Fruit fly (Drosophila melanogaster) whole organism, prepupa: Measurements from ENCODE around the gene CG14321.

Experiments
- Blimp-1 ChIP-seq: fragments of 200-800 bp; sonication (Bioruptor generic); optimal IDR thresholded peaks from 3 replicates; lab custom pipeline; 2017; ENCODE audit warnings: missing biosample characterization, missing genetic modification characterization, mild to moderate bottlenecking, moderate library complexity, missing genetic modification reagents
- CG10631 ChIP-seq: fragments of 200-800 bp; sonication (Bioruptor generic); optimal IDR thresholded peaks from 2 replicates; lab custom pipeline; 2016; ENCODE audit warnings: missing biosample characterization, missing genetic modification characterization
- CG10669 ChIP-seq: fragments of 200-800 bp; sonication (Bioruptor generic); optimal IDR thresholded peaks from 3 replicates; lab custom pipeline; 2018; ENCODE audit warnings: missing biosample characterization, mild to moderate bottlenecking, missing genetic modification characterization, moderate library complexity
- CG11294 ChIP-seq: fragments of 200-800 bp; sonication (Bioruptor generic); IDR thresholded peaks from 2 replicates; pipeline ENCODE4 v1.3.6; 2022; ENCODE audit warnings: missing biosample characterization, missing genetic modification characterization
- CG11762 ChIP-seq: fragments of 200-800 bp; sonication (Bioruptor generic); optimal IDR thresholded peaks from 3 replicates; lab custom pipeline; 2016; ENCODE audit warnings: missing biosample characterization, missing genetic modification characterization; ENCODE audit not compliant: insufficient read depth
- CG11902 ChIP-seq: fragments of 200-800 bp; sonication (Bioruptor generic); optimal IDR thresholded peaks from 3 replicates; lab custom pipeline; 2016; ENCODE audit warnings: missing biosample characterization, missing genetic modification characterization
- CG15336 ChIP-seq: fragments of 200-800 bp; sonication (Bioruptor generic); IDR thresholded peaks from 2 replicates; pipeline ENCODE4 v1.3.6; 2022; ENCODE audit warnings: missing biosample characterization, missing genetic modification characterization
- CG1621 ChIP-seq: fragments of 200-800 bp; sonication (Bioruptor generic); optimal IDR thresholded peaks from 3 replicates; lab custom pipeline; 2018; ENCODE audit warnings: missing biosample characterization, mild to moderate bottlenecking, missing genetic modification characterization
- CG3032 ChIP-seq: fragments of 200-800 bp; optimal IDR thresholded peaks from 2 replicates; lab custom pipeline; 2019; ENCODE audit warnings: missing biosample characterization, mild to moderate bottlenecking, missing genetic modification characterization, moderate library complexity
- CG32006 ChIP-seq: fragments of 200-800 bp; sonication (Bioruptor generic); optimal IDR thresholded peaks from 3 replicates; lab custom pipeline; 2017; ENCODE audit warnings: missing biosample characterization, mild to moderate bottlenecking, missing genetic modification characterization
- CG34406 ChIP-seq: fragments of 200-800 bp; sonication (Bioruptor generic); optimal IDR thresholded peaks from 3 replicates; lab custom pipeline; 2016; ENCODE audit warnings: missing biosample characterization, missing genetic modification characterization
- CG3919 ChIP-seq: fragments of 200-800 bp; sonication (Bioruptor generic); optimal IDR thresholded peaks from 3 replicates; lab custom pipeline; 2016; ENCODE audit warnings: missing biosample characterization, missing genetic modification characterization
- CG4318 ChIP-seq: fragments of 200-800 bp; sonication (Bioruptor generic); optimal IDR thresholded peaks from 3 replicates; lab custom pipeline; 2017; ENCODE audit warnings: missing biosample characterization, mild to moderate bottlenecking, missing genetic modification characterization
- CG6163 ChIP-seq: fragments of 200-800 bp; sonication (Bioruptor generic); IDR thresholded peaks from 3 replicates; pipeline ENCODE4 v1.3.6; 2022; ENCODE audit warnings: missing biosample characterization, missing genetic modification characterization
- CG6276 ChIP-seq: fragments of 200-800 bp; sonication (Bioruptor generic); optimal IDR thresholded peaks from 2 replicates; lab custom pipeline; 2017; ENCODE audit warnings: missing biosample characterization, mild to moderate bottlenecking, missing genetic modification characterization
- CG6792 ChIP-seq: fragments of 200-800 bp; sonication (Bioruptor generic); optimal IDR thresholded peaks from 3 replicates; lab custom pipeline; 2016; ENCODE audit warnings: missing biosample characterization, missing genetic modification characterization
- CG6808 ChIP-seq: fragments of 200-800 bp; sonication (Bioruptor generic); optimal IDR thresholded peaks from 3 replicates; lab custom pipeline; 2017; ENCODE audit warnings: missing biosample characterization, missing genetic modification characterization, mild to moderate bottlenecking, moderate library complexity, missing genetic modification reagents
- CG6854 ChIP-seq: fragments of 200-800 bp; sonication (Bioruptor generic); optimal IDR thresholded peaks from 2 replicates; lab custom pipeline; 2017; ENCODE audit warnings: missing biosample characterization, mild to moderate bottlenecking, missing genetic modification characterization
- CG8319 ChIP-seq: fragments of 200-800 bp; sonication (Bioruptor generic); optimal IDR thresholded peaks from 3 replicates; lab custom pipeline; 2016; ENCODE audit warnings: missing biosample characterization, missing genetic modification characterization
- CG9139 ChIP-seq: fragments of 200-800 bp; sonication (Bioruptor generic); optimal IDR thresholded peaks from 3 replicates; lab custom pipeline; 2017; ENCODE audit warnings: missing biosample characterization, mild to moderate bottlenecking, missing genetic modification characterization
- Eip75B ChIP-seq: fragments of 200-800 bp; sonication (Bioruptor generic); optimal IDR thresholded peaks from 3 replicates; lab custom pipeline; 2016; ENCODE audit warnings: missing biosample characterization, missing genetic modification characterization
- Eip78C ChIP-seq: fragments of 200-800 bp; sonication (Bioruptor generic); peaks from one replicate; lab custom pipeline; 2016; ENCODE audit warnings: missing biosample characterization, missing genetic modification characterization
- Ets21C ChIP-seq: fragments of 200-800 bp; sonication (Bioruptor generic); optimal IDR thresholded peaks from 3 replicates; lab custom pipeline; 2016; ENCODE audit warnings: missing biosample characterization, missing genetic modification characterization
- Ets96B ChIP-seq: fragments of 200-800 bp; optimal IDR thresholded peaks from 2 replicates; lab custom pipeline; 2019; ENCODE audit warnings: missing biosample characterization, mild to moderate bottlenecking, missing genetic modification characterization, moderate library complexity
- Gug ChIP-seq: fragments of 200-800 bp; sonication (Bioruptor generic); IDR thresholded peaks from 2 replicates; pipeline ENCODE4 v1.3.6; 2022; ENCODE audit warnings: missing biosample characterization, missing genetic modification characterization
- Hr38 ChIP-seq: sonication (Bioruptor generic); optimal IDR thresholded peaks from 2 replicates; lab custom pipeline; 2016; ENCODE audit warnings: missing biosample characterization, missing genetic modification characterization
- Hr39 ChIP-seq: fragments of 200-800 bp; sonication (Bioruptor generic); optimal IDR thresholded peaks from 2 replicates; lab custom pipeline; 2016; ENCODE audit warnings: missing biosample characterization, missing genetic modification characterization
- Hr4 ChIP-seq: fragments of 200-800 bp; sonication (Bioruptor generic); optimal IDR thresholded peaks from 3 replicates; lab custom pipeline; 2016; ENCODE audit warnings: missing biosample characterization, missing genetic modification characterization
- Lpt ChIP-seq: fragments of 200-800 bp; sonication (Bioruptor generic); optimal IDR thresholded peaks from 3 replicates; lab custom pipeline; 2016; ENCODE audit warnings: missing biosample characterization, missing genetic modification characterization
- Met ChIP-seq: fragments of 200-800 bp; sonication (Bioruptor generic); optimal IDR thresholded peaks from 3 replicates; lab custom pipeline; 2016; ENCODE audit warnings: missing biosample characterization, missing genetic modification characterization
- Smox ChIP-seq: fragments of 200-800 bp; sonication (Bioruptor generic); optimal IDR thresholded peaks from 3 replicates; lab custom pipeline; 2016; ENCODE audit warnings: missing biosample characterization, missing genetic modification characterization
- Sox102F ChIP-seq: fragments of 200-800 bp; sonication (Bioruptor generic); optimal IDR thresholded peaks from 2 replicates; lab custom pipeline; 2016; ENCODE audit warnings: missing biosample characterization, mild to moderate bottlenecking, missing genetic modification characterization
- Sox14 ChIP-seq: fragments of 200-800 bp; sonication (Bioruptor generic); optimal IDR thresholded peaks from 3 replicates; lab custom pipeline; 2016; ENCODE audit warnings: missing biosample characterization, missing genetic modification characterization
- Sox15 ChIP-seq: fragments of 200-800 bp; sonication (Bioruptor generic); optimal IDR thresholded peaks from 3 replicates; lab custom pipeline; 2016; ENCODE audit warnings: missing biosample characterization, missing genetic modification characterization
- cyc ChIP-seq: fragments of 200-800 bp; sonication (Bioruptor generic); optimal IDR thresholded peaks from 3 replicates; lab custom pipeline; 2016; ENCODE audit warnings: missing biosample characterization, missing genetic modification characterization
- dsx ChIP-seq: fragments of 200-800 bp; optimal IDR thresholded peaks from 3 replicates; lab custom pipeline; 2019; ENCODE audit warnings: missing biosample characterization, mild to moderate bottlenecking, missing genetic modification characterization, moderate library complexity; ENCODE audit not compliant: poor library complexity, severe bottlenecking
- eg ChIP-seq: fragments of 200-800 bp; sonication (Bioruptor generic); IDR thresholded peaks from 3 replicates; pipeline ENCODE4 v1.3.6; 2022; ENCODE audit warnings: missing biosample characterization, missing genetic modification characterization
- esn ChIP-seq: fragments of 200-800 bp; sonication (Bioruptor generic); optimal IDR thresholded peaks from 2 replicates; lab custom pipeline; 2016; ENCODE audit warnings: missing biosample characterization, mild to moderate bottlenecking, missing genetic modification characterization, moderate library complexity
- fd59A ChIP-seq: fragments of 200-800 bp; sonication (Bioruptor generic); optimal IDR thresholded peaks from 2 replicates; lab custom pipeline; 2017; ENCODE audit warnings: missing biosample characterization, mild to moderate bottlenecking, missing genetic modification characterization, missing genetic modification reagents
- fd85E ChIP-seq: fragments of 200-800 bp; sonication (Bioruptor generic); optimal IDR thresholded peaks from 3 replicates; lab custom pipeline; 2016; ENCODE audit warnings: missing biosample characterization, missing genetic modification characterization
- fkh ChIP-seq: fragments of 200-800 bp; sonication (Bioruptor generic); optimal IDR thresholded peaks from 3 replicates; lab custom pipeline; 2017; ENCODE audit warnings: missing biosample characterization, mild to moderate bottlenecking, missing genetic modification characterization, moderate library complexity
- lz ChIP-seq: fragments of 200-800 bp; sonication (Bioruptor generic); optimal IDR thresholded peaks from 3 replicates; lab custom pipeline; 2016; ENCODE audit warnings: missing biosample characterization, missing genetic modification characterization
- net ChIP-seq: fragments of 200-800 bp; sonication (Bioruptor generic); optimal IDR thresholded peaks from 3 replicates; lab custom pipeline; 2016; ENCODE audit warnings: missing biosample characterization, missing genetic modification characterization
- pdm3 ChIP-seq: fragments of 200-800 bp; sonication (Bioruptor generic); optimal IDR thresholded peaks from 3 replicates; lab custom pipeline; 2016; ENCODE audit warnings: missing biosample characterization, missing genetic modification characterization
- spab ChIP-seq: fragments of 200-800 bp; sonication (Bioruptor generic); optimal IDR thresholded peaks from 2 replicates; lab custom pipeline; 2017; ENCODE audit warnings: missing biosample characterization, mild to moderate bottlenecking, missing genetic modification characterization, missing genetic modification reagents
- ss ChIP-seq, 2 experiments: fragments of 200-800 bp; sonication (Bioruptor generic); optimal IDR thresholded peaks; 2 replicates in 1 of 2; 3 replicates in 1 of 2; lab custom pipeline; 2017 to 2018; ENCODE audit warnings: mild to moderate bottlenecking in 2 of 2, missing biosample characterization in 2 of 2, missing genetic modification characterization in 2 of 2, moderate library complexity in 1 of 2
- svp ChIP-seq: fragments of 200-800 bp; sonication (Bioruptor generic); peaks from one replicate; lab custom pipeline; 2016; ENCODE audit warnings: missing biosample characterization, missing genetic modification characterization
- topi ChIP-seq: fragments of 200-800 bp; sonication (Bioruptor generic); optimal IDR thresholded peaks from 3 replicates; lab custom pipeline; 2016; ENCODE audit warnings: missing biosample characterization, missing genetic modification characterization

CG14321 gene

DNA sequence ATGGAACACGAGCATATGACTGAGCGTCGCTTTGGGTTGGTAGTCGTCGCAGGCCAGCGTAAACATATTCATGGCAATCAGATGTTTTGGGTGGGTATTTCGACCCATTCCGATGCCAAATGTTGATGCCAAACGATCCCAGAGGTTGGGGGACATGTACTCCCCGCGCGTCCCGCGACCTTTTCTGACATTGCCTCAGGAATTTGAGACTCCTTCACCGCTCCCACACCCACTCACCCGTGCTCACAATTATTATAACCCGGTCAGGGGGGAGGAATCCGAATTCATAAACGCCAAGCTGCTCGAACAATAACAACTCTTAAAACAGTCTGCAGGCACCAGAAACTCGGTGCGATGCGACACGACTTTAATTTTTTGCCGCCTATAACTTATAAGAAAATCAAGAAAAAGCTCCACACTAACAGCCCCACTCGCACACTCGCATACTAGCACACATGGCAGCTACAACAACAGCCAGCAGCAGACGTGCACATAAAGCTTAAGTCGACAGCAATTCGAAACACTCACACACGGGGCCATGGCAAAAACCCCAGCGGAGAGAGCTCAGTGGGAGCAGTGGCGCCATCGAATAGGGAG lies 33.4 kb upstream of the CG14321 start (continued):
- no peak for TF ChIP-seq Hr39 (GFP tag; lab: Kevin White, UChicago)
- TF ChIP-seq Ets96B (tag; lab: Kevin White, UChicago) = no peak
- TF ChIP-seq, all 60 proteins: peak for 3

dm6 chr3R:17700488-17701130 lies 32.8 kb upstream of the CG14321 start:
- TF ChIP-seq Sox14 (GFP tag; lab: Kevin White, UChicago) = peak; percentile 80
- peak; percentile 97 for TF ChIP-seq CG10669 (GFP tag; lab: Kevin White, UChicago)
- peak; percentile 97 for TF ChIP-seq Gug (GFP tag; lab: Robert Waterston, UW)
- peak; percentile 96 for TF ChIP-seq CG8319 (GFP tag; lab: Kevin White, UChicago)
- peak; percentile 95 for TF ChIP-seq CG11902 (GFP tag; lab: Kevin White, UChicago)
- peak; percentile 96 for TF ChIP-seq CG4318 (GFP tag; lab: Kevin White, UChicago)
- TF ChIP-seq fd85E (GFP tag; lab: Kevin White, UChicago) = peak; percentile 76
- TF ChIP-seq ss (GFP tag; optimal IDR thresholded peaks at IDR 0.05; lab: Kevin White, UChicago) = peak; percentile 97 to 98
- peak; percentile 98 for TF ChIP-seq esn (GFP tag; lab: Kevin White, UChicago)
- peak; percentile 96 for TF ChIP-seq CG3919 (GFP tag; lab: Kevin White, UChicago)
- TF ChIP-seq CG6792 = peak; percentile 98
- peak; percentile 98 for TF ChIP-seq Eip78C (GFP tag; lab: Kevin White, UChicago)
- TF ChIP-seq CG10631 = peak; percentile 99
- peak; percentile 98 for TF ChIP-seq dsx
- peak; percentile 96 for TF ChIP-seq net (GFP tag; lab: Kevin White, UChicago)
- peak; percentile 93 for TF ChIP-seq Sox102F (GFP tag; lab: Kevin White, UChicago)
- peak; percentile 96 for TF ChIP-seq CG11762 (GFP tag; lab: Kevin White, UChicago)
- no peak for TF ChIP-seq Hr38 (GFP tag; lab: Kevin White, UChicago)
- peak; percentile 80 for TF ChIP-seq Ets21C (GFP tag; lab: Kevin White, UChicago)
- TF ChIP-seq svp (GFP tag; lab: Kevin White, UChicago) = peak; percentile 93
- TF ChIP-seq Ets96B (tag; lab: Kevin White, UChicago) = peak; percentile 99
- peak; percentile 83 for TF ChIP-seq CG1621 (tag; lab: Kevin White, UChicago)
- peak; percentile 97 for TF ChIP-seq spab (GFP tag; lab: Kevin White, UChicago)
- TF ChIP-seq CG6854 (GFP tag; lab: Kevin White, UChicago) = peak; percentile 83
- peak; percentile 91 for TF ChIP-seq Eip75B (GFP tag; lab: Kevin White, UChicago)
- TF ChIP-seq eg = peak; percentile 98
- peak; percentile 96 for TF ChIP-seq Sox15 (GFP tag; lab: Kevin White, UChicago)
- TF ChIP-seq CG6163 (GFP tag; lab: Robert Waterston, UW) = peak; percentile 97
- TF ChIP-seq Hr4 (GFP tag; lab: Kevin White, UChicago) = peak; percentile 94
- peak; percentile 95 for TF ChIP-seq Blimp-1 (GFP tag; lab: Kevin White, UChicago)
- peak; percentile 44 for TF ChIP-seq Lpt (GFP tag; lab: Kevin White, UChicago)
- TF ChIP-seq CG15336 = peak; percentile 99
- peak; percentile 92 for TF ChIP-seq pdm3 (GFP tag; lab: Kevin White, UChicago)
- TF ChIP-seq CG3032 (tag; lab: Kevin White, UChicago) = peak; percentile 99
- peak; percentile 90 for TF ChIP-seq Smox (GFP tag; lab: Kevin White, UChicago)
- TF ChIP-seq cyc (GFP tag; lab: Kevin White, UChicago) = peak; percentile 88
- TF ChIP-seq CG6808 (GFP tag; lab: Kevin White, UChicago) = peak; percentile 97
- TF ChIP-seq CG34406 = peak; percentile 99
- peak; percentile 98 for TF ChIP-seq CG11294
- peak; percentile 99 for TF ChIP-seq CG32006 (GFP tag; lab: Kevin White, UChicago)
- peak; percentile 91 for TF ChIP-seq topi (GFP tag; lab: Kevin White, UChicago)
- peak; percentile 98 for TF ChIP-seq CG6276 (GFP tag; lab: Kevin White, UChicago)
- peak; percentile 94 for TF ChIP-seq lz
- TF ChIP-seq fd59A (GFP tag; lab: Kevin White, UChicago) = peak; percentile 91
- TF ChIP-seq fkh (GFP tag; lab: Kevin White, UChicago) = peak; percentile 82
- TF ChIP-seq Met = peak; percentile 94
- peak; percentile 97 for TF ChIP-seq CG9139 (GFP tag; lab: Kevin White, UChicago)
